Worm (Caenorhabditis elegans) whole organism, late embryonic: ENCODE results near the gene R08A2.1.
"Not testable (repeated sequence)": the region's sequence is repeated elsewhere in the genome, so short reads cannot be mapped to it uniquely, and the experiment has no call there.

Experiments
- C08G9.2 ChIP-seq: sonication (generic microtip); optimal IDR thresholded peaks from 2 replicates; lab custom pipeline; 2016; ENCODE audit warnings: mild to moderate bottlenecking, missing genetic modification characterization, moderate library complexity, missing compliant biosample characterization
- K02D7.2 ChIP-seq: sonication (generic microtip); optimal IDR thresholded peaks from 2 replicates; lab custom pipeline; 2017; ENCODE audit warnings: mild to moderate bottlenecking, missing genetic modification characterization, missing compliant biosample characterization
- K09A11.1 ChIP-seq: sonication (generic microtip); optimal IDR thresholded peaks from 2 replicates; lab custom pipeline; 2017; ENCODE audit warnings: antibody characterized with exemption, mild to moderate bottlenecking, missing genetic modification characterization, missing compliant biosample characterization; ENCODE audit not compliant: insufficient read depth
- T23F11.4 ChIP-seq: fragments of 200-800 bp; sonication (Bioruptor generic); optimal IDR thresholded peaks from 2 replicates; lab custom pipeline; 2018; ENCODE audit warnings: mild to moderate bottlenecking, missing genetic modification characterization, missing compliant biosample characterization
- ama-1 ChIP-seq: fragments of 150-350 bp; optimal IDR thresholded peaks from 2 replicates; lab custom pipeline; 2014
- ceh-2 ChIP-seq: sonication (generic microtip); optimal IDR thresholded peaks from 2 replicates; lab custom pipeline; 2016; ENCODE audit warnings: missing genotype, missing genetic modification characterization, missing compliant biosample characterization
- ceh-31 ChIP-seq: sonication (generic microtip); optimal IDR thresholded peaks from 2 replicates; lab custom pipeline; 2016; ENCODE audit warnings: missing genetic modification characterization, missing compliant biosample characterization
- ceh-34 ChIP-seq: sonication (generic microtip); optimal IDR thresholded peaks from 2 replicates; lab custom pipeline; 2016; ENCODE audit warnings: mild to moderate bottlenecking, missing genetic modification characterization, missing compliant biosample characterization
- ceh-45 ChIP-seq: fragments of 200-800 bp; sonication (Bioruptor generic); IDR thresholded peaks from 2 replicates; pipeline ENCODE4 v1.3.6; 2022; ENCODE audit warnings: missing genetic modification reagents, missing genetic modification characterization, missing compliant biosample characterization
- ceh-6 ChIP-seq: fragments of 200-800 bp; sonication (Bioruptor generic); optimal IDR thresholded peaks from 2 replicates; lab custom pipeline; 2018; ENCODE audit warnings: mild to moderate bottlenecking, missing genetic modification characterization, missing compliant biosample characterization
- ceh-9 ChIP-seq: sonication (generic microtip); optimal IDR thresholded peaks from 2 replicates; lab custom pipeline; 2016; ENCODE audit warnings: mild to moderate bottlenecking, missing genetic modification characterization, inconsistent platforms, missing compliant biosample characterization
- elt-4 ChIP-seq: sonication (generic microtip); optimal IDR thresholded peaks from 2 replicates; lab custom pipeline; 2016; ENCODE audit warnings: missing genetic modification characterization, missing compliant biosample characterization
- fkh-6 ChIP-seq: sonication (generic microtip); optimal IDR thresholded peaks from 2 replicates; lab custom pipeline; 2016; ENCODE audit warnings: missing genetic modification characterization, missing compliant biosample characterization
- gmeb-2 ChIP-seq: sonication (generic microtip); optimal IDR thresholded peaks from 2 replicates; lab custom pipeline; 2016; ENCODE audit warnings: missing genetic modification characterization, inconsistent platforms, missing compliant biosample characterization
- hlh-13 ChIP-seq: fragments of 200-800 bp; sonication (Bioruptor generic); optimal IDR thresholded peaks from 2 replicates; lab custom pipeline; 2018; ENCODE audit warnings: mild to moderate bottlenecking, missing genetic modification characterization, missing compliant biosample characterization
- hlh-30 ChIP-seq: sonication (generic microtip); optimal IDR thresholded peaks from 2 replicates; lab custom pipeline; 2017; ENCODE audit warnings: antibody characterized with exemption, missing genetic modification characterization, missing compliant biosample characterization; ENCODE audit not compliant: insufficient read depth
- hlh-6 ChIP-seq: sonication (generic microtip); optimal IDR thresholded peaks from 2 replicates; lab custom pipeline; 2016; ENCODE audit warnings: missing genotype, missing genetic modification characterization, missing compliant biosample characterization
- hlh-8 ChIP-seq: sonication (generic microtip); optimal IDR thresholded peaks from 2 replicates; lab custom pipeline; 2016; ENCODE audit warnings: missing genotype, missing genetic modification characterization, missing compliant biosample characterization
- madf-2 ChIP-seq: sonication (generic microtip); optimal IDR thresholded peaks from 2 replicates; lab custom pipeline; 2017; ENCODE audit warnings: missing genetic modification characterization, missing compliant biosample characterization
- mec-3 ChIP-seq: sonication (generic microtip); optimal IDR thresholded peaks from 2 replicates; lab custom pipeline; 2016; ENCODE audit warnings: borderline replicate concordance, missing genetic modification characterization, missing compliant biosample characterization
- nhr-232 ChIP-seq: sonication (generic microtip); optimal IDR thresholded peaks from 2 replicates; lab custom pipeline; 2016; ENCODE audit warnings: missing genetic modification characterization, missing compliant biosample characterization
- npax-4 ChIP-seq: sonication (generic microtip); optimal IDR thresholded peaks from 2 replicates; lab custom pipeline; 2016; ENCODE audit warnings: missing genetic modification characterization, missing compliant biosample characterization
- pag-3 ChIP-seq: sonication (generic microtip); optimal IDR thresholded peaks from 2 replicates; lab custom pipeline; 2016; ENCODE audit warnings: missing compliant biosample characterization, missing genetic modification characterization, borderline replicate concordance
- pax-1 ChIP-seq: fragments of 150-350 bp; optimal IDR thresholded peaks from 2 replicates; lab custom pipeline; 2014; ENCODE audit warnings: missing biosample characterization, missing genetic modification characterization
- pha-4 ChIP-seq: fragments of 150-350 bp; optimal IDR thresholded peaks from 2 replicates; lab custom pipeline; 2018; ENCODE audit warnings: missing biosample characterization, missing genetic modification reagents, missing genetic modification characterization
- ref-2 ChIP-seq: sonication (generic microtip); optimal IDR thresholded peaks from 2 replicates; lab custom pipeline; 2016; ENCODE audit warnings: missing genetic modification characterization, missing compliant biosample characterization
- rnt-1 ChIP-seq: sonication (generic microtip); optimal IDR thresholded peaks from 2 replicates; lab custom pipeline; 2016; ENCODE audit warnings: missing genetic modification characterization, missing compliant biosample characterization
- sdc-2 ChIP-seq: sonication (generic microtip); optimal IDR thresholded peaks from 2 replicates; lab custom pipeline; 2016; ENCODE audit warnings: missing genotype, missing genetic modification characterization, missing compliant biosample characterization
- sox-4 ChIP-seq: sonication (generic microtip); optimal IDR thresholded peaks from 2 replicates; lab custom pipeline; 2017; ENCODE audit warnings: mild to moderate bottlenecking, missing genetic modification characterization, inconsistent platforms, missing compliant biosample characterization
- tbx-2 ChIP-seq: sonication (generic microtip); optimal IDR thresholded peaks from 2 replicates; lab custom pipeline; 2016; ENCODE audit warnings: missing genetic modification characterization, missing compliant biosample characterization
- ttx-3 ChIP-seq: sonication (generic microtip); optimal IDR thresholded peaks from 2 replicates; lab custom pipeline; 2016; ENCODE audit warnings: missing genetic modification reagents, missing genetic modification characterization, missing compliant biosample characterization
- unc-3 ChIP-seq, 2 experiments: fragments of 200-800 bp in 1 of 2; sonication (Bioruptor generic) in 1 of 2; sonication (generic microtip) in 1 of 2; conservative IDR thresholded peaks in 1 of 2; optimal IDR thresholded peaks in 1 of 2; 2 replicates each; pipeline versions ENCODE4 v1.3.6 to Lab custom; 2016 to 2022; ENCODE audit warnings: missing compliant biosample characterization in 2 of 2, missing genetic modification characterization in 2 of 2, missing genetic modification reagents in 1 of 2
- unc-42 ChIP-seq: sonication (generic microtip); optimal IDR thresholded peaks from 2 replicates; lab custom pipeline; 2016; ENCODE audit warnings: missing genotype, missing genetic modification characterization, missing compliant biosample characterization
- unc-55 ChIP-seq: sonication (generic microtip); optimal IDR thresholded peaks from 2 replicates; lab custom pipeline; 2017; ENCODE audit warnings: missing biosample characterization, missing genetic modification reagents, missing genetic modification characterization
- zip-5 ChIP-seq: sonication (generic microtip); optimal IDR thresholded peaks from 2 replicates; lab custom pipeline; 2016; ENCODE audit warnings: missing genetic modification characterization, missing compliant biosample characterization
- ztf-16 ChIP-seq: sonication (generic microtip); optimal IDR thresholded peaks from 2 replicates; lab custom pipeline; 2017; ENCODE audit warnings: missing genetic modification characterization, missing compliant biosample characterization

The R08A2.1 gene

ce11 chrV:14719491-14719890, at the start of gene R08A2.1:
Gene R08A2.1, minus strand, starts transcription at chrV:14719591.
- TF ChIP-seq madf-2 (tag; lab: Kevin White, UChicago) = no peak
- no peak for TF ChIP-seq pax-1 (tag; lab: Kevin White, UChicago)
- TF ChIP-seq hlh-13 = no peak
- no peak for TF ChIP-seq C08G9.2 (tag; lab: Kevin White, UChicago)
- TF ChIP-seq ttx-3 (tag; lab: Kevin White, UChicago) = no peak
- TF ChIP-seq nhr-232 (tag; lab: Kevin White, UChicago) = no peak
- TF ChIP-seq unc-42 = no peak
- no peak for TF ChIP-seq unc-3 (GFP tag; conservative IDR thresholded peaks at IDR 0.05; lab: Robert Waterston, UW)
- no peak for TF ChIP-seq unc-3 (tag; optimal IDR thresholded peaks at IDR 0.05; lab: Kevin White, UChicago)
- no peak for TF ChIP-seq gmeb-2
- no peak for TF ChIP-seq unc-55
- TF ChIP-seq tbx-2 (tag; lab: Kevin White, UChicago) = no peak
- TF ChIP-seq ceh-2 (tag; lab: Kevin White, UChicago) = no peak
- no peak for TF ChIP-seq rnt-1 (tag; lab: Kevin White, UChicago)
- no peak for TF ChIP-seq elt-4
- TF ChIP-seq pha-4 (tag; lab: Kevin White, UChicago) = no peak
- TF ChIP-seq K02D7.2 (tag; lab: Kevin White, UChicago) = no peak
- TF ChIP-seq mec-3 (tag; lab: Kevin White, UChicago) = no peak
- TF ChIP-seq zip-5 (tag; lab: Kevin White, UChicago) = no peak

- TF ChIP-seq rnt-1 (tag; lab: Kevin White, UChicago) (no peak), unc-3 (GFP tag; conservative IDR thresholded peaks at IDR 0.05; lab: Robert Waterston, UW) (no peak), unc-3 (tag; optimal IDR thresholded peaks at IDR 0.05; lab: Kevin White, UChicago) (no peak), ceh-9 (tag; lab: Kevin White, UChicago) (no peak), T23F11.4 (GFP tag; lab: Kevin White, UChicago) (no peak)
Measured at ce11 chrV:14763582-14763981, 44.2 kb upstream of the R08A2.1 start.

DNA sequence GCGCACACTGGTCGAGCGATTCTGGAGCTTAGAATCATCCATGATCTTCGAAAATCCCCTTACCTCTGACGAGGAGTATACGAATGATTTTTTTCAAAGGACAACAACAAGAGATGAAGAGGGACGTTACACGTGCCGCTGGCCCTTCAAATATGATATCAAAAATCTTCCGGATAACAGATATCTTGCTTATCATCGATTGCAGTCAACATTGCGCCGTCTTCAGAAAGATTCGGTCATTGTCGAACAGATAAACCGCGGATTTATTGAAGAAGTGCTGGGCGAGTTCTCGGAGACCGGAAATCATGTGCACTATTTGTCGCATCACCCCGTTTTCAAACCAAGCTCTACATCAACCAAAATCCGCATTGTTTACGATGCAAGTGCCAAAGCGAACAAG, 43.2 kb upstream of the R08A2.1 start:
- TF ChIP-seq pag-3 (tag; lab: Kevin White, UChicago) (no peak), unc-3 (GFP tag; conservative IDR thresholded peaks at IDR 0.05; lab: Robert Waterston, UW) (no peak), unc-3 (tag; optimal IDR thresholded peaks at IDR 0.05; lab: Kevin White, UChicago) (no peak), ama-1 (no peak), ceh-9 (tag; lab: Kevin White, UChicago) (no peak), ceh-6 (GFP tag; lab: Kevin White, UChicago) (no peak), mec-3 (tag; lab: Kevin White, UChicago) (no peak), K02D7.2 (tag; lab: Kevin White, UChicago) (no peak), sdc-2 (tag; lab: Kevin White, UChicago) (no peak), sox-4 (tag; lab: Kevin White, UChicago) (no peak), ceh-31 (tag; lab: Kevin White, UChicago) (no peak), npax-4 (tag; lab: Kevin White, UChicago) (no peak), ztf-16 (tag; lab: Kevin White, UChicago) (no peak), hlh-30 (no peak), unc-55 (no peak), hlh-6 (tag; lab: Kevin White, UChicago) (no peak), ceh-34 (no peak), fkh-6 (tag; lab: Kevin White, UChicago) (no peak), K09A11.1 (tag; lab: Kevin White, UChicago) (no peak), ceh-45 (GFP tag; lab: Robert Waterston, UW) (no peak)

DNA sequence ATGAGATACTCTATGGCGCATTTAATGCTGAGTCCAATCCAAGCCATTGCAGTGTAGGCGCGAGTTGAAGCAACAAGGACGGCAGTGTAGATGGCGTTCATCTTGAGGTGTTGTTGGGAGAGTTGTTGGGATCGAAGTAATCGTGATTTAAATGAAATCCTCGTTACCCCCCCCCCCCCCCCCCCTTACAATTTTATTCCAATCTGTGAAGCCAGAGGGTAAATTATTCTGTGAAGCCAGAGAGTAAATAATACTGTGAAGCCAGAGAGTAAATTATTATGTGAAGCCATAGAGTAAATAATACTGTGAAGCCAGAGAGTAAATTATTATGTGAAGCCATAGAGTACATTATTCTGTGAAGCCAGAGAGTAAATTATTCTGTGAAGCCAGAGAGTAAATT, 31.0 kb upstream of the R08A2.1 start, which contains the start of gene nspa-10:
TSS of gene nspa-10 (minus strand) at position 101 of the 400 bp plus-strand sequence.
- not testable (repeated sequence) for TF ChIP-seq ref-2; T23F11.4 (GFP tag; lab: Kevin White, UChicago); hlh-8
